Worm (Caenorhabditis elegans) whole organism, young adult: Measurements from ENCODE around the gene T09A12.8.

ENCODE experiments used
- B0261.1 ChIP-seq: sonication (generic microtip); optimal IDR thresholded peaks from 2 replicates; lab custom pipeline; 2016; ENCODE audit warnings: mild to moderate bottlenecking, missing genetic modification characterization, moderate library complexity, missing compliant biosample characterization
- B0336.3 ChIP-seq: fragments of 200-800 bp; sonication (Bioruptor generic); IDR thresholded peaks from 2 replicates; pipeline ENCODE4 v1.3.6; 2022; ENCODE audit warnings: missing genetic modification characterization, missing compliant biosample characterization
- F23B12.7 ChIP-seq: sonication (generic microtip); optimal IDR thresholded peaks from 2 replicates; lab custom pipeline; 2017; ENCODE audit warnings: missing genetic modification characterization, mild to moderate bottlenecking, missing compliant biosample characterization, antibody characterized with exemption, moderate library complexity; ENCODE audit not compliant: insufficient read depth
- F39B2.1 ChIP-seq: fragments of 200-800 bp; sonication (Bioruptor generic); IDR thresholded peaks from 2 replicates; pipeline ENCODE4 v1.3.6; 2022; ENCODE audit warnings: missing genetic modification reagents, missing genetic modification characterization, missing compliant biosample characterization
- K11D2.4 ChIP-seq: fragments of 200-800 bp; sonication (Bioruptor generic); IDR thresholded peaks from 2 replicates; pipeline ENCODE4 v1.3.6; 2022; ENCODE audit warnings: missing genetic modification reagents, missing genetic modification characterization, missing compliant biosample characterization
- K12H6.12 ChIP-seq: fragments of 200-800 bp; sonication (Bioruptor generic); optimal IDR thresholded peaks from 2 replicates; lab custom pipeline; 2018; ENCODE audit warnings: mild to moderate bottlenecking, missing genetic modification characterization, missing compliant biosample characterization
- T07F8.4 ChIP-seq: sonication (generic microtip); optimal IDR thresholded peaks from 2 replicates; lab custom pipeline; 2016; ENCODE audit warnings: mild to moderate bottlenecking, missing genetic modification characterization, moderate library complexity, missing compliant biosample characterization
- T26A5.8 ChIP-seq: sonication (generic microtip); optimal IDR thresholded peaks from 2 replicates; lab custom pipeline; 2016; ENCODE audit warnings: missing genetic modification characterization, missing compliant biosample characterization
- Y79H2A.3 ChIP-seq: fragments of 200-800 bp; sonication (Bioruptor generic); conservative IDR thresholded peaks from 2 replicates; pipeline ENCODE4 v1.3.6; 2022; ENCODE audit warnings: missing genetic modification reagents, missing genetic modification characterization, missing compliant biosample characterization
- akir-1 ChIP-seq: fragments of 200-800 bp; sonication (Bioruptor generic); optimal IDR thresholded peaks from 2 replicates; lab custom pipeline; 2018; ENCODE audit warnings: mild to moderate bottlenecking, missing genetic modification characterization, moderate library complexity, missing compliant biosample characterization
- ama-1 ChIP-seq, 3 experiments: fragments of 150-350 bp in 1 of 3; sonication (generic microtip) in 2 of 3; optimal IDR thresholded peaks; 2 replicates each; lab custom pipeline; 2014 to 2018; ENCODE audit warnings: missing biosample characterization in 2 of 3, missing genetic modification characterization in 2 of 3, missing genetic modification reagents in 2 of 3
- aptf-3 ChIP-seq: fragments of 200-800 bp; sonication (Bioruptor generic); IDR thresholded peaks from 2 replicates; pipeline ENCODE4 v1.3.6; 2022; ENCODE audit warnings: missing genetic modification characterization, missing compliant biosample characterization
- attf-6 ChIP-seq: fragments of 200-800 bp; sonication (Bioruptor generic); IDR thresholded peaks from 2 replicates; pipeline ENCODE4 v1.3.6; 2022; ENCODE audit warnings: missing genetic modification reagents, missing genetic modification characterization, missing compliant biosample characterization
- bed-2 ChIP-seq: fragments of 200-800 bp; sonication (Bioruptor generic); IDR thresholded peaks from 2 replicates; pipeline ENCODE4 v1.3.6; 2022; ENCODE audit warnings: missing genetic modification reagents, missing genetic modification characterization, missing compliant biosample characterization
- cebp-1 ChIP-seq, 2 experiments: fragments of 200-800 bp in 1 of 2; sonication (Bioruptor generic) in 1 of 2; sonication (generic microtip) in 1 of 2; IDR thresholded peaks in 1 of 2; optimal IDR thresholded peaks in 1 of 2; 2 replicates each; pipeline versions ENCODE4 v1.3.6 to Lab custom; 2017 to 2022; ENCODE audit warnings: missing compliant biosample characterization in 2 of 2, missing genetic modification characterization in 2 of 2, mild to moderate bottlenecking in 1 of 2, missing genetic modification reagents in 1 of 2, moderate library complexity in 1 of 2
- ceh-100 ChIP-seq: fragments of 200-800 bp; sonication (Bioruptor generic); IDR thresholded peaks from 2 replicates; pipeline ENCODE4 v1.3.6; 2022; ENCODE audit warnings: missing genetic modification reagents, missing genetic modification characterization, missing compliant biosample characterization
- ceh-79 ChIP-seq: sonication (generic microtip); optimal IDR thresholded peaks from 2 replicates; lab custom pipeline; 2017; ENCODE audit warnings: mild to moderate bottlenecking, missing genetic modification characterization, missing compliant biosample characterization
- ceh-91 ChIP-seq: fragments of 200-800 bp; sonication (Bioruptor generic); IDR thresholded peaks from 2 replicates; pipeline ENCODE4 v1.3.6; 2022; ENCODE audit warnings: missing genetic modification reagents, missing genetic modification characterization, missing compliant biosample characterization
- dpff-1 ChIP-seq: sonication (generic microtip); optimal IDR thresholded peaks from 2 replicates; lab custom pipeline; 2017; ENCODE audit warnings: mild to moderate bottlenecking, missing genetic modification characterization, missing compliant biosample characterization
- dpl-1 ChIP-seq: fragments of 150-350 bp; optimal IDR thresholded peaks from 2 replicates; lab custom pipeline; 2014; ENCODE audit warnings: missing biosample characterization, missing genetic modification reagents, missing genetic modification characterization
- egl-44 ChIP-seq: fragments of 200-800 bp; sonication (Bioruptor generic); IDR thresholded peaks from 2 replicates; pipeline ENCODE4 v1.3.6; 2022; ENCODE audit warnings: missing genetic modification reagents, missing genetic modification characterization, missing compliant biosample characterization
- egrh-3 ChIP-seq: fragments of 200-800 bp; sonication (Bioruptor generic); IDR thresholded peaks from 2 replicates; pipeline ENCODE4 v1.3.6; 2022; ENCODE audit warnings: missing genetic modification reagents, missing genetic modification characterization, missing compliant biosample characterization
- ekl-4 ChIP-seq: fragments of 200-800 bp; sonication (Bioruptor generic); IDR thresholded peaks from 2 replicates; pipeline ENCODE4 v1.3.6; 2022; ENCODE audit warnings: missing genetic modification reagents, missing genetic modification characterization, missing compliant biosample characterization
- hmg-20 ChIP-seq: fragments of 200-800 bp; sonication (Bioruptor generic); IDR thresholded peaks from 2 replicates; pipeline ENCODE4 v1.3.6; 2022; ENCODE audit warnings: missing genetic modification reagents, missing genetic modification characterization, missing compliant biosample characterization
- lin-26 ChIP-seq: fragments of 200-800 bp; sonication (Bioruptor generic); IDR thresholded peaks from 2 replicates; pipeline ENCODE4 v1.3.6; 2022; ENCODE audit warnings: missing genetic modification reagents, missing genetic modification characterization, missing compliant biosample characterization
- lin-35 ChIP-seq, 3 experiments: fragments of 150-350 bp in 2 of 3; sonication (generic microtip) in 1 of 3; optimal IDR thresholded peaks; 2 replicates each; lab custom pipeline; 2014 to 2018; ENCODE audit warnings: missing biosample characterization in 3 of 3, missing genetic modification characterization in 3 of 3, missing genetic modification reagents in 3 of 3
- lsl-1 ChIP-seq: fragments of 200-800 bp; sonication (Bioruptor generic); optimal IDR thresholded peaks from 2 replicates; lab custom pipeline; 2018; ENCODE audit warnings: mild to moderate bottlenecking, missing genetic modification characterization, moderate library complexity, missing compliant biosample characterization
- lsy-27 ChIP-seq: sonication (generic microtip); optimal IDR thresholded peaks from 2 replicates; lab custom pipeline; 2017; ENCODE audit warnings: missing genetic modification characterization, mild to moderate bottlenecking, missing compliant biosample characterization, antibody characterized with exemption, missing genotype, borderline replicate concordance; ENCODE audit not compliant: insufficient read depth
- madf-3 ChIP-seq: fragments of 200-800 bp; sonication (Bioruptor generic); IDR thresholded peaks from 2 replicates; pipeline ENCODE4 v1.3.6; 2022; ENCODE audit warnings: missing genetic modification reagents, missing genetic modification characterization, missing compliant biosample characterization
- madf-6 ChIP-seq: fragments of 200-800 bp; sonication (Bioruptor generic); IDR thresholded peaks from 2 replicates; pipeline ENCODE4 v1.3.6; 2022; ENCODE audit warnings: missing genetic modification reagents, missing genetic modification characterization, missing compliant biosample characterization
- madf-8 ChIP-seq: fragments of 200-800 bp; sonication (Bioruptor generic); conservative IDR thresholded peaks from 2 replicates; pipeline ENCODE4 v1.3.6; 2022; ENCODE audit warnings: missing genetic modification reagents, missing genetic modification characterization, missing compliant biosample characterization
- mcd-1 ChIP-seq: fragments of 200-800 bp; sonication (Bioruptor generic); IDR thresholded peaks from 2 replicates; pipeline ENCODE4 v1.3.6; 2022; ENCODE audit warnings: missing genetic modification reagents, missing genetic modification characterization, missing compliant biosample characterization
- mel-28 ChIP-seq: sonication (generic microtip); optimal IDR thresholded peaks from 2 replicates; lab custom pipeline; 2016; ENCODE audit warnings: borderline replicate concordance, mild to moderate bottlenecking, missing genetic modification characterization, missing compliant biosample characterization
- mes-4 ChIP-seq: sonication (generic microtip); optimal IDR thresholded peaks from 2 replicates; lab custom pipeline; 2016; ENCODE audit warnings: missing genotype, missing genetic modification characterization, missing compliant biosample characterization
- nfyb-1 ChIP-seq: fragments of 200-800 bp; sonication (Bioruptor generic); IDR thresholded peaks from 2 replicates; pipeline ENCODE4 v1.3.6; 2022; ENCODE audit warnings: missing genetic modification reagents, missing genetic modification characterization, missing compliant biosample characterization
- nhr-179 ChIP-seq: sonication (generic microtip); optimal IDR thresholded peaks from 2 replicates; lab custom pipeline; 2016; ENCODE audit warnings: mild to moderate bottlenecking, missing genetic modification characterization, missing compliant biosample characterization
- nhr-80 ChIP-seq: sonication (generic microtip); optimal IDR thresholded peaks from 2 replicates; lab custom pipeline; 2016; ENCODE audit warnings: missing genetic modification characterization, missing compliant biosample characterization
- pbrm-1 ChIP-seq: fragments of 200-800 bp; sonication (Bioruptor generic); IDR thresholded peaks from 2 replicates; pipeline ENCODE4 v1.3.6; 2022; ENCODE audit warnings: missing genetic modification reagents, missing genetic modification characterization, missing compliant biosample characterization
- pha-4 ChIP-seq: fragments of 150-350 bp; sonication (generic microtip); optimal IDR thresholded peaks from 2 replicates; lab custom pipeline; 2014; ENCODE audit warnings: missing biosample characterization, missing genetic modification reagents, missing genetic modification characterization
- rcor-1 ChIP-seq: fragments of 200-800 bp; sonication (Bioruptor generic); IDR thresholded peaks from 2 replicates; pipeline ENCODE4 v1.3.6; 2022; ENCODE audit warnings: missing genetic modification reagents, missing genetic modification characterization, missing compliant biosample characterization
- repo-1 ChIP-seq: sonication (generic microtip); optimal IDR thresholded peaks from 2 replicates; lab custom pipeline; 2017; ENCODE audit warnings: mild to moderate bottlenecking, missing genetic modification characterization, missing compliant biosample characterization
- rpc-1 ChIP-seq, 2 experiments: fragments of 150-350 bp in 1 of 2; sonication (generic microtip) in 1 of 2; optimal IDR thresholded peaks; 2 replicates each; lab custom pipeline; 2014 to 2018; ENCODE audit warnings: missing biosample characterization in 1 of 2, missing genetic modification characterization in 1 of 2, missing genetic modification reagents in 1 of 2, missing genotype in 1 of 2
- sea-2 ChIP-seq: fragments of 200-800 bp; sonication (Bioruptor generic); IDR thresholded peaks from 2 replicates; pipeline ENCODE4 v1.3.6; 2022; ENCODE audit warnings: missing genetic modification characterization, missing compliant biosample characterization
- snpc-1.3 ChIP-seq: sonication (generic microtip); optimal IDR thresholded peaks from 2 replicates; lab custom pipeline; 2017; ENCODE audit warnings: missing genetic modification characterization, mild to moderate bottlenecking, missing compliant biosample characterization, antibody characterized with exemption, moderate library complexity, missing genotype, missing genetic modification reagents; ENCODE audit not compliant: insufficient read depth
- tbp1 ChIP-seq: fragments of 200-800 bp; sonication (Bioruptor generic); optimal IDR thresholded peaks from 2 replicates; lab custom pipeline; 2018; ENCODE audit warnings: mild to moderate bottlenecking, missing genetic modification characterization, missing compliant biosample characterization
- ztf-22 ChIP-seq: fragments of 200-800 bp; sonication (Bioruptor generic); optimal IDR thresholded peaks from 2 replicates; lab custom pipeline; 2018; ENCODE audit warnings: mild to moderate bottlenecking, missing genetic modification characterization, moderate library complexity, missing compliant biosample characterization
- ztf-25 ChIP-seq: fragments of 200-800 bp; sonication (Bioruptor generic); IDR thresholded peaks from 2 replicates; pipeline ENCODE4 v1.3.6; 2022; ENCODE audit warnings: missing genetic modification reagents, missing genetic modification characterization, missing compliant biosample characterization
- ztf-6 ChIP-seq: fragments of 200-800 bp; sonication (Bioruptor generic); IDR thresholded peaks from 2 replicates; pipeline ENCODE4 v1.3.6; 2022; ENCODE audit warnings: missing genetic modification reagents, missing genetic modification characterization, missing compliant biosample characterization

The T09A12.8 gene

ce11 chrIV:8229523-8229922 is 14.0 kb downstream of the T09A12.8 start (continued):
- TF ChIP-seq ama-1 (optimal IDR thresholded peaks at IDR 0.05; lab: Kevin White, UChicago) (no peak), ama-1 (GFP tag; optimal IDR thresholded peaks at IDR 0.05; lab: Kevin White, UChicago) (no peak), T07F8.4 (tag; lab: Kevin White, UChicago) (no peak), ztf-22 (GFP tag; lab: Kevin White, UChicago) (peak; percentile 30), mes-4 (tag; lab: Kevin White, UChicago) (no peak), ceh-100 (GFP tag; lab: Robert Waterston, UW) (no peak), lsy-27 (tag; lab: Kevin White, UChicago) (no peak), aptf-3 (no peak), nhr-80 (peak; percentile 96), madf-8 (GFP tag; lab: Robert Waterston, UW) (no peak), mcd-1 (GFP tag; lab: Robert Waterston, UW) (peak; percentile 45), ceh-91 (GFP tag; lab: Robert Waterston, UW) (no peak), madf-6 (no peak), pha-4 (tag; lab: Kevin White, UChicago) (no peak), ztf-6 (GFP tag; lab: Robert Waterston, UW) (no peak), nhr-179 (no peak), Y79H2A.3 (no peak), snpc-1.3 (no peak), B0261.1 (tag; lab: Kevin White, UChicago) (no peak), akir-1 (GFP tag; lab: Kevin White, UChicago) (no peak), ceh-79 (tag; lab: Kevin White, UChicago) (no peak), cebp-1 (GFP tag; IDR thresholded peaks at IDR 0.05; lab: Robert Waterston, UW) (no peak), cebp-1 (tag; optimal IDR thresholded peaks at IDR 0.05; lab: Kevin White, UChicago) (peak; percentile 61), lin-35 (GFP tag; optimal IDR thresholded peaks at IDR 0.05; lab: Kevin White, UChicago) (no peak), lin-26 (GFP tag; lab: Robert Waterston, UW) (no peak), bed-2 (no peak), tbp1 (GFP tag; lab: Kevin White, UChicago) (peak; percentile 9), F39B2.1 (GFP tag; lab: Robert Waterston, UW) (no peak), mel-28 (tag; lab: Kevin White, UChicago) (no peak), rcor-1 (GFP tag; lab: Robert Waterston, UW) (no peak), ztf-25 (no peak), T26A5.8 (tag; lab: Kevin White, UChicago) (no peak), nfyb-1 (GFP tag; lab: Robert Waterston, UW) (peak; percentile 59; the same call in 1 of the 2 replicates), K12H6.12 (tag; lab: Kevin White, UChicago) (no peak), sea-2 (GFP tag; lab: Robert Waterston, UW) (no peak), egl-44 (GFP tag; lab: Robert Waterston, UW) (no peak), dpff-1 (tag; lab: Kevin White, UChicago) (no peak), attf-6 (no peak), ekl-4 (GFP tag; lab: Robert Waterston, UW) (no peak), K11D2.4 (GFP tag; lab: Robert Waterston, UW) (no peak), dpl-1 (GFP tag; lab: Kevin White, UChicago) (no peak), repo-1 (tag; lab: Kevin White, UChicago) (peak; percentile 33), F23B12.7 (tag; lab: Kevin White, UChicago) (no peak), madf-3 (GFP tag; lab: Robert Waterston, UW) (no peak), lsl-1 (GFP tag; lab: Kevin White, UChicago) (no peak), hmg-20 (no peak), rpc-1 (optimal IDR thresholded peaks at IDR 0.05; lab: Kevin White, UChicago) (no peak), rpc-1 (tag; optimal IDR thresholded peaks at IDR 0.05; lab: Kevin White, UChicago) (no peak), egrh-3 (GFP tag; lab: Robert Waterston, UW) (no peak), pbrm-1 (no peak), B0336.3 (GFP tag; lab: Robert Waterston, UW) (peak; percentile 66)
